Fruit fly (Drosophila melanogaster): ENCODE results near the gene CG9331.

dm6 chr2L:20801801-20802200 lies 20.8 kb upstream of the CG9331 start:
- TF ChIP-seq psq (optimal IDR thresholded peaks at IDR 0.05) (no peak), CG8478 (optimal IDR thresholded peaks at IDR 0.05) (no peak), pan (optimal IDR thresholded peaks at IDR 0.05) (no peak), usp (GFP tag; optimal IDR thresholded peaks at IDR 0.05) (no peak), Dll (optimal IDR thresholded peaks at IDR 0.05) (no peak), EcR (GFP tag; optimal IDR thresholded peaks at IDR 0.05) (no peak)

Data from whole organism.